Fruit fly (Drosophila melanogaster) whole organism, embryonic: Measurements from ENCODE around the gene CG8312.

Experiments used
- Abd-B ChIP-seq: fragments of 200-800 bp; sonication (Bioruptor generic); optimal IDR thresholded peaks from 2 replicates; lab custom pipeline; 2018; ENCODE audit warnings: missing biosample characterization, mild to moderate bottlenecking, missing genetic modification characterization, moderate library complexity
- Ada2b ChIP-seq: fragments of 200-800 bp; sonication (Bioruptor generic); IDR thresholded peaks from 2 replicates; pipeline ENCODE4 v1.3.6; 2022; ENCODE audit warnings: missing biosample characterization, missing genetic modification characterization
- Antp ChIP-seq: fragments of 200-800 bp; sonication (Bioruptor generic); optimal IDR thresholded peaks from 3 replicates; lab custom pipeline; 2016; ENCODE audit warnings: missing biosample characterization, missing genetic modification characterization
- CG10366 ChIP-seq: fragments of 200-800 bp; sonication (Bioruptor generic); IDR thresholded peaks from 2 replicates; pipeline ENCODE4 v1.3.6; 2022; ENCODE audit warnings: missing biosample characterization, missing genetic modification characterization
- CG10959 ChIP-seq: fragments of 200-800 bp; sonication (Bioruptor generic); IDR thresholded peaks from 2 replicates; pipeline ENCODE4 v1.3.6; 2022; ENCODE audit warnings: missing biosample characterization, missing genetic modification characterization
- CG10979 ChIP-seq: fragments of 200-800 bp; sonication (Bioruptor generic); optimal IDR thresholded peaks from 2 replicates; lab custom pipeline; 2018; ENCODE audit warnings: missing biosample characterization, mild to moderate bottlenecking, missing genetic modification characterization, moderate library complexity
- CG14441 ChIP-seq: fragments of 200-800 bp; sonication (Bioruptor generic); IDR thresholded peaks from 2 replicates; pipeline ENCODE4 v1.3.6; 2022; ENCODE audit warnings: missing biosample characterization, missing genetic modification characterization
- CG14710 ChIP-seq: fragments of 200-800 bp; sonication (Bioruptor generic); optimal IDR thresholded peaks from 3 replicates; lab custom pipeline; 2019; ENCODE audit warnings: missing biosample characterization, mild to moderate bottlenecking, missing genetic modification characterization, moderate library complexity
- CG15696 ChIP-seq: fragments of 200-800 bp; sonication (Bioruptor generic); optimal IDR thresholded peaks from 2 replicates; lab custom pipeline; 2019; ENCODE audit warnings: missing biosample characterization, mild to moderate bottlenecking, missing genetic modification characterization, moderate library complexity
- CG1647 ChIP-seq: fragments of 200-800 bp; sonication (Bioruptor generic); optimal IDR thresholded peaks from 3 replicates; lab custom pipeline; 2016; ENCODE audit warnings: missing biosample characterization, missing genetic modification characterization
- CG17568 ChIP-seq: fragments of 200-800 bp; sonication (Bioruptor generic); optimal IDR thresholded peaks from 2 replicates; lab custom pipeline; 2018; ENCODE audit warnings: missing biosample characterization, mild to moderate bottlenecking, missing genetic modification characterization, moderate library complexity
- CG18011 ChIP-seq: fragments of 200-800 bp; sonication (Bioruptor generic); optimal IDR thresholded peaks from 2 replicates; lab custom pipeline; 2017; ENCODE audit warnings: missing biosample characterization, missing genetic modification characterization, mild to moderate bottlenecking, moderate library complexity, missing genotype
- CG2889 ChIP-seq: fragments of 200-800 bp; sonication (Bioruptor generic); IDR thresholded peaks from 3 replicates; pipeline ENCODE4 v1.3.6; 2022; ENCODE audit warnings: missing biosample characterization, missing genetic modification characterization
- CG32767 ChIP-seq: fragments of 200-800 bp; sonication (Bioruptor generic); IDR thresholded peaks from 2 replicates; pipeline ENCODE4 v1.3.6; 2022; ENCODE audit warnings: missing biosample characterization, missing genetic modification characterization
- CG9215 ChIP-seq: fragments of 200-800 bp; sonication (Bioruptor generic); IDR thresholded peaks from 2 replicates; pipeline ENCODE4 v1.3.6; 2022; ENCODE audit warnings: missing biosample characterization, missing genetic modification characterization
- CoRest ChIP-seq: fragments of 200-800 bp; sonication (Bioruptor generic); optimal IDR thresholded peaks from 3 replicates; lab custom pipeline; 2018; ENCODE audit warnings: missing biosample characterization, mild to moderate bottlenecking, missing genetic modification characterization, moderate library complexity
- Dip3 ChIP-seq: fragments of 200-800 bp; sonication (Bioruptor generic); optimal IDR thresholded peaks from 3 replicates; lab custom pipeline; 2016; ENCODE audit warnings: missing biosample characterization, missing genetic modification characterization
- Doc3 ChIP-seq: fragments of 200-800 bp; sonication (Bioruptor generic); IDR thresholded peaks from 3 replicates; pipeline ENCODE4 v1.3.6; 2022; ENCODE audit warnings: missing biosample characterization, missing genetic modification characterization; ENCODE audit not compliant: partially characterized antibody
- E2f1 ChIP-seq: fragments of 200-800 bp; sonication (Bioruptor generic); IDR thresholded peaks from 2 replicates; pipeline ENCODE4 v1.3.6; 2022; ENCODE audit warnings: missing biosample characterization, missing genetic modification characterization
- Ets65A ChIP-seq: fragments of 200-800 bp; sonication (Bioruptor generic); peaks from one replicate; lab custom pipeline; 2016; ENCODE audit warnings: missing biosample characterization, missing genetic modification characterization
- GATAe ChIP-seq: fragments of 200-800 bp; sonication (Bioruptor generic); conservative IDR thresholded peaks from 2 replicates; pipeline ENCODE4 v1.3.6; 2022; ENCODE audit warnings: missing biosample characterization, missing genetic modification characterization
- Hr3 ChIP-seq: fragments of 200-800 bp; sonication (Bioruptor generic); optimal IDR thresholded peaks from 3 replicates; lab custom pipeline; 2016; ENCODE audit warnings: missing biosample characterization, missing genetic modification characterization
- MBD-R2 ChIP-seq: fragments of 200-800 bp; sonication (Bioruptor generic); IDR thresholded peaks from 2 replicates; pipeline ENCODE4 v1.3.6; 2022; ENCODE audit warnings: missing biosample characterization, missing genetic modification characterization
- Mad ChIP-seq: fragments of 200-800 bp; sonication (Bioruptor generic); optimal IDR thresholded peaks from 2 replicates; lab custom pipeline; 2016; ENCODE audit warnings: missing biosample characterization, missing genetic modification characterization
- Max ChIP-seq: fragments of 200-800 bp; sonication (Bioruptor generic); optimal IDR thresholded peaks from 2 replicates; lab custom pipeline; 2016; ENCODE audit warnings: missing biosample characterization, mild to moderate bottlenecking, missing genetic modification characterization
- Mes4 ChIP-seq: fragments of 200-800 bp; sonication (Bioruptor generic); optimal IDR thresholded peaks from 2 replicates; lab custom pipeline; 2016; ENCODE audit warnings: missing biosample characterization, missing genetic modification characterization
- Ravus ChIP-seq: fragments of 200-800 bp; sonication (Bioruptor generic); IDR thresholded peaks from 2 replicates; pipeline ENCODE4 v1.3.6; 2022; ENCODE audit warnings: missing biosample characterization, missing genetic modification characterization
- Scr ChIP-seq: fragments of 200-800 bp; sonication (Bioruptor generic); IDR thresholded peaks from 2 replicates; pipeline ENCODE4 v1.3.6; 2022; ENCODE audit warnings: missing biosample characterization, missing genetic modification characterization; ENCODE audit not compliant: partially characterized antibody
- Tbp ChIP-seq: fragments of >200 bp; optimal IDR thresholded peaks from 2 replicates; lab custom pipeline; 2018; ENCODE audit warnings: missing biosample characterization, missing genetic modification characterization
- Trl ChIP-seq, 3 experiments: fragments of >200 bp in 2 of 3; fragments of 200-800 bp in 1 of 3; sonication (Bioruptor generic) in 1 of 3; optimal IDR thresholded peaks; 2 replicates in 1 of 3; 3 replicates in 2 of 3; lab custom pipeline; 2016 to 2017; ENCODE audit warnings: missing biosample characterization in 1 of 3, missing genetic modification characterization in 1 of 3
- Xbp1 ChIP-seq: fragments of 200-800 bp; sonication (Bioruptor generic); optimal IDR thresholded peaks from 3 replicates; lab custom pipeline; 2016; ENCODE audit warnings: missing biosample characterization, mild to moderate bottlenecking, missing genetic modification characterization
- Xrp1 ChIP-seq: fragments of 200-800 bp; sonication (Bioruptor generic); IDR thresholded peaks from 2 replicates; pipeline ENCODE4 v1.3.6; 2022; ENCODE audit warnings: missing biosample characterization, missing genetic modification characterization
- ap ChIP-seq: fragments of 200-800 bp; sonication (Bioruptor generic); IDR thresholded peaks from 2 replicates; pipeline ENCODE4 v1.3.6; 2022; ENCODE audit warnings: missing biosample characterization, missing genetic modification characterization
- az2 ChIP-seq: fragments of 200-800 bp; sonication (Bioruptor generic); optimal IDR thresholded peaks from 3 replicates; lab custom pipeline; 2016; ENCODE audit warnings: missing biosample characterization, missing genetic modification characterization
- cad ChIP-seq: fragments of >200 bp; optimal IDR thresholded peaks from 2 replicates; lab custom pipeline; 2017; ENCODE audit warnings: missing biosample characterization, missing genetic modification characterization
- caup ChIP-seq: fragments of 200-800 bp; sonication (Bioruptor generic); optimal IDR thresholded peaks from 3 replicates; lab custom pipeline; 2017; ENCODE audit warnings: missing biosample characterization, mild to moderate bottlenecking, missing genetic modification characterization, moderate library complexity; ENCODE audit not compliant: severe bottlenecking
- ftz-f1 ChIP-seq: fragments of 200-800 bp; sonication (Bioruptor generic); optimal IDR thresholded peaks from 2 replicates; lab custom pipeline; 2016; ENCODE audit warnings: missing biosample characterization, missing genetic modification characterization
- gsb-n ChIP-seq: fragments of 200-800 bp; sonication (Bioruptor generic); optimal IDR thresholded peaks from 3 replicates; lab custom pipeline; 2018; ENCODE audit warnings: missing biosample characterization, mild to moderate bottlenecking, missing genetic modification characterization
- hth ChIP-seq: fragments of >200 bp; optimal IDR thresholded peaks from 2 replicates; lab custom pipeline; 2017; ENCODE audit warnings: inconsistent platforms
- jing ChIP-seq: fragments of 200-800 bp; sonication (Bioruptor generic); optimal IDR thresholded peaks from 2 replicates; lab custom pipeline; 2018; ENCODE audit warnings: missing biosample characterization, mild to moderate bottlenecking, missing genetic modification characterization
- nerfin-1 ChIP-seq: fragments of 200-800 bp; sonication (Bioruptor generic); optimal IDR thresholded peaks from 3 replicates; lab custom pipeline; 2019; ENCODE audit warnings: missing biosample characterization, mild to moderate bottlenecking, missing genetic modification characterization, moderate library complexity
- peb ChIP-seq: fragments of 200-800 bp; sonication (Bioruptor generic); IDR thresholded peaks from 2 replicates; pipeline ENCODE4 v1.3.6; 2022; ENCODE audit warnings: missing biosample characterization, missing genetic modification characterization
- pros ChIP-seq: fragments of 200-800 bp; sonication (Bioruptor generic); optimal IDR thresholded peaks from 3 replicates; lab custom pipeline; 2019; ENCODE audit warnings: missing biosample characterization, mild to moderate bottlenecking, missing genetic modification characterization, moderate library complexity
- sisA ChIP-seq: fragments of 200-800 bp; sonication (Bioruptor generic); IDR thresholded peaks from 2 replicates; pipeline ENCODE4 v1.3.6; 2022; ENCODE audit warnings: missing biosample characterization, missing genetic modification characterization
- sna ChIP-seq: fragments of 200-800 bp; sonication (Bioruptor generic); IDR thresholded peaks from 2 replicates; pipeline ENCODE4 v1.3.6; 2022; ENCODE audit warnings: missing biosample characterization, missing genetic modification characterization; ENCODE audit not compliant: partially characterized antibody
- stwl ChIP-seq: fragments of 200-800 bp; sonication (Bioruptor generic); optimal IDR thresholded peaks from 3 replicates; lab custom pipeline; 2018; ENCODE audit warnings: missing biosample characterization, mild to moderate bottlenecking, missing genetic modification characterization, moderate library complexity
- tap ChIP-seq: fragments of 200-800 bp; optimal IDR thresholded peaks from 3 replicates; lab custom pipeline; 2019; ENCODE audit warnings: missing biosample characterization, mild to moderate bottlenecking, missing genetic modification characterization, moderate library complexity
- tll ChIP-seq, 2 experiments: fragments of 200-800 bp in 1 of 2; fragments of >200 bp in 1 of 2; sonication (Bioruptor generic) in 1 of 2; optimal IDR thresholded peaks; 2 replicates each; lab custom pipeline; 2017 to 2019; ENCODE audit warnings: missing biosample characterization in 2 of 2, missing genetic modification characterization in 2 of 2, mild to moderate bottlenecking in 1 of 2, moderate library complexity in 1 of 2
- ttk ChIP-seq: fragments of 200-800 bp; sonication (Bioruptor generic); IDR thresholded peaks from 2 replicates; pipeline ENCODE4 v2.1.2; 2022; ENCODE audit warnings: missing biosample characterization, missing genetic modification characterization
- wdn ChIP-seq: fragments of 200-800 bp; sonication (Bioruptor generic); IDR thresholded peaks from 2 replicates; pipeline ENCODE4 v1.3.6; 2022; ENCODE audit warnings: missing biosample characterization, missing genetic modification characterization

The CG8312 gene

DNA sequence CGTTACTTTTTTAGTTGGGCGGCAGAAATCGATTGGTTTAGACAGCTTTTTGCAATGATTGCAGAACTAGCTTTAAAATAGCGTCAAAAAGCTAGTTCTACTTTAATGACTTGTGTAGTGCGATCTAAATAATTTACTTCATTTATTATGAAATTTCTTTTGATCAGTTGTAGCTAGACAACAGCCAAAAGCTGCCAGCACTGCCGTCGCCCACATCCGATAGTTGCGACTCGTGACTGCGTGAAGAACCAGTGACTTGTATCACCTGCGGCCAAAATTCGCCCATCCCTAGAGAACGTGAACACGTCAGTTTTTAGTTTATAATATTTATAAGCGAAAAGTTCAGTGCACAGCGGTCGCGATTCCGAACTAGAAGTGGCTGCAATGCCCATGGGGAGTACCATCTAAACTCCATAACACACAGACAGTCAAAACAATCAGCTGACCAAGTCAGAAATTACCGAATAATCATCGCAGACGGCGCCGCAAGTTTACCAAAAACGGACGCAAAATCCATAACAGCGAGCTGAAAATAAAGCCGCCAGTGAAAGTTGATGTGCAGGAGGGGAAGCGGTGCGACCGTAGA, 4.4 kb upstream of the CG8312 start, which contains the start of gene P58IPK (continued):
- TF ChIP-seq CG18011 (GFP tag; lab: Kevin White, UChicago) (peak; percentile 65), az2 (GFP tag; lab: Kevin White, UChicago) (peak; percentile 64), CG1647 (GFP tag; lab: Kevin White, UChicago) (peak; percentile 57), caup (peak; percentile 40), cad (GFP tag; lab: Kevin White, UChicago) (no peak), CG2889 (GFP tag; lab: Robert Waterston, UW) (no peak), tap (tag; lab: Kevin White, UChicago) (no peak), CoRest (tag; lab: Kevin White, UChicago) (peak; percentile 74), Scr (GFP tag; lab: Robert Waterston, UW) (peak; percentile 92), Trl (optimal IDR thresholded peaks at IDR 0.05; lab: Kevin White, UChicago) (no peak), Trl (GFP tag; optimal IDR thresholded peaks at IDR 0.05; lab: Kevin White, UChicago) (peak; percentile 70), CG32767 (GFP tag; lab: Robert Waterston, UW) (no peak), CG10959 (no peak), Antp (peak; percentile 77), peb (0 out of 2 replicates have a peak, but pooled peaks have one; percentile 20), wdn (0 out of 2 replicates have a peak, but pooled peaks have one; percentile 41), tll (GFP tag; optimal IDR thresholded peaks at IDR 0.05; lab: Kevin White, UChicago) (no peak), E2f1 (GFP tag; lab: Robert Waterston, UW) (0 out of 2 replicates have a peak, but pooled peaks have one; percentile 21), Xrp1 (peak; percentile 64), CG10979 (tag; lab: Kevin White, UChicago) (peak; percentile 32), Dip3 (GFP tag; lab: Kevin White, UChicago) (peak; percentile 68), stwl (tag; lab: Kevin White, UChicago) (peak; percentile 55), GATAe (GFP tag; lab: Robert Waterston, UW) (no peak), jing (GFP tag; lab: Kevin White, UChicago) (no peak), ttk (0 out of 2 replicates have a peak, but pooled peaks have one; percentile 44), sna (peak; percentile 92), CG15696 (peak; percentile 32), Ada2b (GFP tag; lab: Robert Waterston, UW) (no peak), sisA (GFP tag; lab: Robert Waterston, UW) (peak; percentile 64), Max (GFP tag; lab: Kevin White, UChicago) (peak; percentile 56), CG14710 (tag; lab: Kevin White, UChicago) (peak; percentile 73), Tbp (GFP tag; lab: Kevin White, UChicago) (no peak), CG17568 (GFP tag; lab: Kevin White, UChicago) (no peak), CG10366 (peak; percentile 56), MBD-R2 (GFP tag; lab: Robert Waterston, UW) (peak; percentile 79), CG14441 (GFP tag; lab: Robert Waterston, UW) (peak; percentile 77), Ets65A (GFP tag; lab: Kevin White, UChicago) (peak; percentile 98), Abd-B (peak; percentile 53), ap (GFP tag; lab: Robert Waterston, UW) (0 out of 2 replicates have a peak, but pooled peaks have one; percentile 9), ftz-f1 (GFP tag; lab: Kevin White, UChicago) (peak; percentile 59), Hr3 (peak; percentile 46), gsb-n (tag; lab: Kevin White, UChicago) (no peak), CG9215 (GFP tag; lab: Robert Waterston, UW) (peak; percentile 65), Ravus (no peak; the same call in 1 of the 2 replicates), hth (lab: Kevin White, UChicago) (no peak), Mes4 (peak; percentile 36), nerfin-1 (tag; lab: Kevin White, UChicago) (peak; percentile 11), pros (GFP tag; lab: Kevin White, UChicago) (no peak), Doc3 (peak; percentile 87), Xbp1 (GFP tag; lab: Kevin White, UChicago) (peak; percentile 98), Mad (GFP tag; lab: Kevin White, UChicago) (peak; percentile 83)
